Fruit fly (Drosophila melanogaster): ENCODE data around the gene cav.
A peak's percentile ranks its signal among the peaks of the same experiment; 100 is the strongest.

cav gene

dm6 chr3R:24203426-24203825 lies 17.5 kb upstream of the cav start (continued):
- no peak for TF ChIP-seq Hr38 (GFP tag; optimal IDR thresholded peaks at IDR 0.05)
- TF ChIP-seq CG7368 (GFP tag; optimal IDR thresholded peaks at IDR 0.05), result peak; percentile 79
- TF ChIP-seq vri (GFP tag; optimal IDR thresholded peaks at IDR 0.05), result peak; percentile 78
- TF ChIP-seq topi (GFP tag; optimal IDR thresholded peaks at IDR 0.05), result peak; percentile 89
- peak; percentile 58 for TF ChIP-seq Ets96B (tag; optimal IDR thresholded peaks at IDR 0.05)
- TF ChIP-seq Lpt (GFP tag; optimal IDR thresholded peaks at IDR 0.05), result peak; percentile 88
- peak; percentile 53 for TF ChIP-seq CG1621 (tag; optimal IDR thresholded peaks at IDR 0.05)
- peak; percentile 26 for TF ChIP-seq CG9139 (GFP tag; optimal IDR thresholded peaks at IDR 0.05)
- peak; percentile 52 for TF ChIP-seq fd85E (GFP tag; optimal IDR thresholded peaks at IDR 0.05)
- TF ChIP-seq CG6792 (GFP tag; optimal IDR thresholded peaks at IDR 0.05), result peak; percentile 84
- TF ChIP-seq achi (GFP tag; optimal IDR thresholded peaks at IDR 0.05), result peak; percentile 86
- peak; percentile 81 for TF ChIP-seq CG31627 (GFP tag; optimal IDR thresholded peaks at IDR 0.05)
- peak; percentile 31 for TF ChIP-seq Blimp-1 (GFP tag; optimal IDR thresholded peaks at IDR 0.05)
- TF ChIP-seq CG11294 (GFP tag; IDR thresholded peaks at IDR 0.05), result peak; percentile 63; the same call in 1 of the 2 replicates
- peak; percentile 84 for TF ChIP-seq lz (GFP tag; optimal IDR thresholded peaks at IDR 0.05)
- TF ChIP-seq CG6276 (GFP tag; optimal IDR thresholded peaks at IDR 0.05), result peak; percentile 90
- TF ChIP-seq esn (GFP tag; optimal IDR thresholded peaks at IDR 0.05), result peak; percentile 89
- peak; percentile 94 for TF ChIP-seq CG15336 (GFP tag; IDR thresholded peaks at IDR 0.05)
- peak; percentile 90 for TF ChIP-seq CG32006 (GFP tag; optimal IDR thresholded peaks at IDR 0.05)
- TF ChIP-seq Sox102F (GFP tag; optimal IDR thresholded peaks at IDR 0.05), result peak; percentile 92
- peak; percentile 18 to 76 for TF ChIP-seq salr (GFP tag; optimal IDR thresholded peaks at IDR 0.05)
- TF ChIP-seq cyc (GFP tag; optimal IDR thresholded peaks at IDR 0.05), result peak; percentile 76
- peak; percentile 67 for TF ChIP-seq fd59A (GFP tag; optimal IDR thresholded peaks at IDR 0.05)

dm6 chr3R:24204022-24204421 lies 16.9 kb upstream of the cav start:
- no peak for TF ChIP-seq fd85E (GFP tag; optimal IDR thresholded peaks at IDR 0.05)
- peak; percentile 34 for TF ChIP-seq achi (GFP tag; optimal IDR thresholded peaks at IDR 0.05)
- TF ChIP-seq CG8119 (GFP tag; IDR thresholded peaks at IDR 0.05), result peak; percentile 56
- peak; percentile 68 for TF ChIP-seq CG15336 (GFP tag; IDR thresholded peaks at IDR 0.05)
- no peak for TF ChIP-seq Eip93F (GFP tag; optimal IDR thresholded peaks at IDR 0.05)
- peak; percentile 22; the same call in 1 of the 3 replicates for TF ChIP-seq eg (GFP tag; IDR thresholded peaks at IDR 0.05)
- TF ChIP-seq pdm3 (GFP tag; optimal IDR thresholded peaks at IDR 0.05), result peak; percentile 40
- TF ChIP-seq spab (GFP tag; optimal IDR thresholded peaks at IDR 0.05), result no peak
- no peak for TF ChIP-seq topi (GFP tag; optimal IDR thresholded peaks at IDR 0.05)
- no peak for TF ChIP-seq CG11902 (GFP tag; optimal IDR thresholded peaks at IDR 0.05)
- no peak for TF ChIP-seq Met (GFP tag; optimal IDR thresholded peaks at IDR 0.05)
- peak; percentile 11 for TF ChIP-seq acj6 (GFP tag; optimal IDR thresholded peaks at IDR 0.05)
- TF ChIP-seq Sox15 (GFP tag; optimal IDR thresholded peaks at IDR 0.05), result no peak
- TF ChIP-seq fkh (GFP tag; optimal IDR thresholded peaks at IDR 0.05), result no peak
- peak; percentile 87 for TF ChIP-seq CG32006 (GFP tag; optimal IDR thresholded peaks at IDR 0.05)
- TF ChIP-seq CG31627 (GFP tag; optimal IDR thresholded peaks at IDR 0.05), result peak; percentile 22
- TF ChIP-seq CG3032 (tag; optimal IDR thresholded peaks at IDR 0.05), result peak; percentile 8
- TF ChIP-seq CG6808 (GFP tag; optimal IDR thresholded peaks at IDR 0.05), result no peak
- TF ChIP-seq Hr39 (GFP tag; optimal IDR thresholded peaks at IDR 0.05), result peak; percentile 19
- no peak for TF ChIP-seq Gug (GFP tag; IDR thresholded peaks at IDR 0.05)
- peak; percentile 49 for TF ChIP-seq CG6276 (GFP tag; optimal IDR thresholded peaks at IDR 0.05)
- no peak for TF ChIP-seq CG16779 (tag; optimal IDR thresholded peaks at IDR 0.05)
- no peak for TF ChIP-seq salr (GFP tag; optimal IDR thresholded peaks at IDR 0.05)
- peak; percentile 16 for TF ChIP-seq Eip75B (GFP tag; optimal IDR thresholded peaks at IDR 0.05)
- no peak for TF ChIP-seq Sox102F (GFP tag; optimal IDR thresholded peaks at IDR 0.05)
- TF ChIP-seq net (GFP tag; optimal IDR thresholded peaks at IDR 0.05), result peak; percentile 10
- peak; percentile 28 for TF ChIP-seq Lpt (GFP tag; optimal IDR thresholded peaks at IDR 0.05)
- TF ChIP-seq CG7368 (GFP tag; optimal IDR thresholded peaks at IDR 0.05), result no peak
- TF ChIP-seq lz (GFP tag; optimal IDR thresholded peaks at IDR 0.05), result peak; percentile 5
- peak; percentile 45 for TF ChIP-seq OdsH (GFP tag; optimal IDR thresholded peaks at IDR 0.05)
- 0 out of 2 replicates have a peak, but pooled peaks have one; percentile 30 for TF ChIP-seq CG11294 (GFP tag; IDR thresholded peaks at IDR 0.05)
- TF ChIP-seq Ets96B (tag; optimal IDR thresholded peaks at IDR 0.05), result no peak
- no peak for TF ChIP-seq CG8319 (GFP tag; optimal IDR thresholded peaks at IDR 0.05)
- TF ChIP-seq CG1621 (tag; optimal IDR thresholded peaks at IDR 0.05), result no peak
- no peak for TF ChIP-seq CG6163 (GFP tag; IDR thresholded peaks at IDR 0.05)
- no peak for TF ChIP-seq CG9139 (GFP tag; optimal IDR thresholded peaks at IDR 0.05)
- peak; percentile 16 for TF ChIP-seq cyc (GFP tag; optimal IDR thresholded peaks at IDR 0.05)
- peak; percentile 78 for TF ChIP-seq Eip78C (GFP tag)
- TF ChIP-seq Ets21C (GFP tag; optimal IDR thresholded peaks at IDR 0.05), result no peak
- TF ChIP-seq CG10631 (GFP tag; optimal IDR thresholded peaks at IDR 0.05), result peak; percentile 26
- peak; percentile 66 for TF ChIP-seq dac (GFP tag; optimal IDR thresholded peaks at IDR 0.05)
- no peak for TF ChIP-seq Blimp-1 (GFP tag; optimal IDR thresholded peaks at IDR 0.05)
- TF ChIP-seq CG3919 (GFP tag; optimal IDR thresholded peaks at IDR 0.05), result peak; percentile 41

Measured in whole organism, prepupa.